Worm (Caenorhabditis elegans): ENCODE data around the gene F59B2.15.
A peak's percentile ranks its signal among the peaks of the same experiment; 100 is the strongest.

DNA sequence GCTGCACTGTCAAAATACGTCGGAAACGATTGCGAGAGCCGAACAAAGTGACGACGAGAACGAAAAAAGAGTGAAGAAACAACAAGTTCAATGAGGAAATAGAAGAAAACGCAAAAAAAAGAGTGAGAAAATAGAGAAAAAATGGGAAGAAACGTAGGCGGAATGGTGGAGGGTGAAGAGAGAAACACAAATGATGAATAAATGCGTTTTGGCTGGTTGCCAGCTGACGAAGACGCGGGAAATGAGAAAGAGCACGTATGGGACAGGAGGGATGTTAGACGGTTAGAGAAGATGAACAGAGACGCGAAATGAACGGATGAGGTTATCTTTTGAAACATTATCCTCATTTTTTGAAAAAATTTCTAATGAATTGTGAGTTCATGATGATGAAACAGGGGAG, 17.5 kb downstream of the F59B2.15 start:
- TF ChIP-seq lin-13 (GFP tag; optimal IDR thresholded peaks at IDR 0.05) (no peak), ceh-82 (tag; optimal IDR thresholded peaks at IDR 0.05) (peak in 2 of 3 experiments; percentile 57 to 77), ceh-63 (GFP tag; optimal IDR thresholded peaks at IDR 0.05) (no peak), irx-1 (tag; optimal IDR thresholded peaks at IDR 0.05) (peak; percentile 56), unc-86 (tag; optimal IDR thresholded peaks at IDR 0.05) (peak; percentile 31), zag-1 (tag; optimal IDR thresholded peaks at IDR 0.05) (no peak), sptf-1 (tag; optimal IDR thresholded peaks at IDR 0.05) (no peak)
